Fruit fly (Drosophila melanogaster): ENCODE measurements around the gene CG10154.

CG10154 gene

DNA sequence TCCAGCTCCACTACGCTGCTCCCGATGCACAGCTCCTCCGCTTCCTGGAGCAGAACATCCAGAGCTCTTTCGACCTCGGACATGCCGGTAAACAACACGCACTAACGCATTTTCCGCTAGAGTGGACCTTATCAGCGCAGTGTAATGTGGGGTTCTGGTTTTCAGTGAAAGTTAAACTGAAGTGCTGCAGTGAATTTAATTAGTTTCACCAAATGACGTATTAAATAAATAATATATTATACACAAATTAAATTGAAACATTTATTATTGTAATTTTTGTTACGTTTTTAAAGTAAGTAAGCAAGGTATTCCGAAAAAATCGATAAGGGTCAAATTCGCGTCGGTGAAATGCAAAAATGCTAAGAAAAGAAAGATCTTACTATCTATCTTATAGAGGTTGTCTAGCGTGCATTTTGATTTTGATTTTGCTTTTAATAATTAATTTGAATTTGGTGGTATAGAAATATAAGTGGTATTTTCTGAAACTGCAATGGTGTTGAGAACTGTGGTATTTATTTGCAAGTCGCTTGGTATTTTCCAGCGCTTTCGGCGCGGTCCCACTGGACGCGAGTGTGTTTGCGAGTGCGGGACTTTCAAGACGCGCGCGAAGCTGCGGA is 13.3 kb upstream of the CG10154 start, which contains the start of the genes JMJD7 and CG10738 (continued):
- TF ChIP-seq ind (GFP tag; optimal IDR thresholded peaks at IDR 0.05) (peak; percentile 68), CG34422 (GFP tag; IDR thresholded peaks at IDR 0.05) (peak; percentile 79), zfh1 (GFP tag; IDR thresholded peaks at IDR 0.05) (peak; percentile 55; the same call in 1 of the 3 replicates), nau (GFP tag; optimal IDR thresholded peaks at IDR 0.05) (no peak), fd64A (GFP tag; optimal IDR thresholded peaks at IDR 0.05) (no peak), CG5180 (GFP tag; optimal IDR thresholded peaks at IDR 0.05) (no peak), ac (GFP tag; optimal IDR thresholded peaks at IDR 0.05) (no peak), ERR (GFP tag; optimal IDR thresholded peaks at IDR 0.05) (no peak), CG12155 (GFP tag; optimal IDR thresholded peaks at IDR 0.05) (peak; percentile 9), Side (GFP tag; optimal IDR thresholded peaks at IDR 0.05) (no peak), Hmx (GFP tag; optimal IDR thresholded peaks at IDR 0.05) (no peak), wek (GFP tag; optimal IDR thresholded peaks at IDR 0.05) (no peak), HLH4C (GFP tag; IDR thresholded peaks at IDR 0.05; ENCODE audit: partially characterized antibody) (no peak), CG11696 (GFP tag; IDR thresholded peaks at IDR 0.05) (peak; percentile 52; the same call in 1 of the 2 replicates), zen2 (GFP tag; IDR thresholded peaks at IDR 0.05; ENCODE audit: partially characterized antibody) (no peak), dan (GFP tag; IDR thresholded peaks at IDR 0.05) (no peak), PHDP (tag; optimal IDR thresholded peaks at IDR 0.05) (no peak), ATbp (GFP tag; optimal IDR thresholded peaks at IDR 0.05) (peak; percentile 55), Vsx1 (GFP tag; optimal IDR thresholded peaks at IDR 0.05) (no peak), CG7839 (tag; optimal IDR thresholded peaks at IDR 0.05) (peak; percentile 11), Gug (GFP tag; IDR thresholded peaks at IDR 0.05) (peak; percentile 77), danr (GFP tag; IDR thresholded peaks at IDR 0.05) (0 out of 2 replicates have a peak, but pooled peaks have one; percentile 30), Hr51 (GFP tag; optimal IDR thresholded peaks at IDR 0.05) (peak in 1 of 2 experiments; percentile 19), org-1 (GFP tag; optimal IDR thresholded peaks at IDR 0.05) (no peak), CG7357 (GFP tag; IDR thresholded peaks at IDR 0.05) (peak; percentile 45; the same call in 1 of the 3 replicates), NC2β (GFP tag; optimal IDR thresholded peaks at IDR 0.05) (no peak), gcm (GFP tag; optimal IDR thresholded peaks at IDR 0.05) (no peak), CG8478 (optimal IDR thresholded peaks at IDR 0.05) (no peak), CG6254 (GFP tag; optimal IDR thresholded peaks at IDR 0.05) (peak; percentile 68), vnd (GFP tag; IDR thresholded peaks at IDR 0.05; ENCODE audit: partially characterized antibody) (no peak), jigr1 (GFP tag; IDR thresholded peaks at IDR 0.05) (no peak), CG12942 (GFP tag; optimal IDR thresholded peaks at IDR 0.05) (no peak), Optix (GFP tag; IDR thresholded peaks at IDR 0.05) (peak; percentile 78), vfl (GFP tag; optimal IDR thresholded peaks at IDR 0.05) (no peak), CG11560 (tag; IDR thresholded peaks at IDR 0.05) (no peak)

DNA sequence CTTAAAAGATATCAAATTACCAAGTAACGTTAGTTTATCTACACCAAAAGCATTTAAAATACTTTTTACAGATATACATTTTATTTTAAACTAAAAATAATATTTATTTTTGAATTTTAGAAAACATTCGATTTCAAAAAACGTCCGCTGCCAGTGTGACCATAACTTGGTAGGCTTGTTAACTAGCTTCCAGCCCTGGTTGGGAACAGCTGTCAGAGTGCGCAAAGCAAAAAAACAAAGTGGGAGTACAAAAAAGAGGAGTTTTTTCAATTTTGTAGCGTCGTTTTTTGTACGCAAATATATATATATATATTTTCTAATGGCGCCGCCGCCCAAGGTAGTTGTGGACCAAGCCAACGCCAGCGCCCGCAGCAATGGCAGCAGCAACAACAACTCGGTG is 5.5 kb upstream of the CG10154 start, which contains the start of gene cmb:
Gene cmb, plus strand, starts transcription at position 195 of the 400 bp plus-strand sequence.
- TF ChIP-seq Gug (GFP tag; IDR thresholded peaks at IDR 0.05), result no peak
- TF ChIP-seq CG4328 (GFP tag; optimal IDR thresholded peaks at IDR 0.05), result no peak
- no peak for TF ChIP-seq CG13624 (GFP tag; optimal IDR thresholded peaks at IDR 0.05)
- TF ChIP-seq az2 (GFP tag; optimal IDR thresholded peaks at IDR 0.05), result no peak
- TF ChIP-seq dpn (GFP tag; optimal IDR thresholded peaks at IDR 0.05), result no peak
- TF ChIP-seq dysf (GFP tag; IDR thresholded peaks at IDR 0.05), result no peak
- TF ChIP-seq Dref (GFP tag; IDR thresholded peaks at IDR 0.05), result 0 out of 2 replicates have a peak, but pooled peaks have one; percentile 22
- TF ChIP-seq CG2889 (GFP tag; IDR thresholded peaks at IDR 0.05), result no peak
- TF ChIP-seq pzg (GFP tag; optimal IDR thresholded peaks at IDR 0.05), result peak; percentile 46
- peak; percentile 61 to 94 for TF ChIP-seq crp (GFP tag; optimal IDR thresholded peaks at IDR 0.05)
- TF ChIP-seq CG7786 (GFP tag; optimal IDR thresholded peaks at IDR 0.05), result no peak
- no peak for TF ChIP-seq Awh (GFP tag; IDR thresholded peaks at IDR 0.05)
- no peak for TF ChIP-seq bab2 (GFP tag; optimal IDR thresholded peaks at IDR 0.05)
- TF ChIP-seq CG14441 (GFP tag; IDR thresholded peaks at IDR 0.05), result no peak
- no peak for TF ChIP-seq HLH3B (GFP tag; IDR thresholded peaks at IDR 0.05)
- TF ChIP-seq CG3838 (GFP tag; optimal IDR thresholded peaks at IDR 0.05), result no peak
- TF ChIP-seq CG9932 (GFP tag; IDR thresholded peaks at IDR 0.05), result no peak
- TF ChIP-seq Hey (tag; optimal IDR thresholded peaks at IDR 0.05), result no peak
- TF ChIP-seq gcm2 (GFP tag; optimal IDR thresholded peaks at IDR 0.05), result no peak
